Worm (Caenorhabditis elegans) whole organism, early embryonic: ENCODE results near the gene his-1.

ENCODE experiments used
- B0310.2 ChIP-seq: sonication (generic microtip); optimal IDR thresholded peaks from 2 replicates; lab custom pipeline; 2016; ENCODE audit warnings: mild to moderate bottlenecking, missing genetic modification characterization, missing compliant biosample characterization
- F13C5.2 ChIP-seq: sonication (generic microtip); optimal IDR thresholded peaks from 2 replicates; lab custom pipeline; 2017; ENCODE audit warnings: mild to moderate bottlenecking, missing genetic modification characterization, inconsistent platforms, missing compliant biosample characterization
- aly-1 ChIP-seq: sonication (generic microtip); optimal IDR thresholded peaks from 2 replicates; lab custom pipeline; 2016; ENCODE audit warnings: missing genetic modification characterization, missing compliant biosample characterization
- ama-1 ChIP-seq: fragments of 150-350 bp; optimal IDR thresholded peaks from 2 replicates; lab custom pipeline; 2014
- ceh-13 ChIP-seq: fragments of 200-800 bp; sonication (Bioruptor generic); optimal IDR thresholded peaks from 2 replicates; lab custom pipeline; 2018; ENCODE audit warnings: mild to moderate bottlenecking, missing genetic modification characterization, missing compliant biosample characterization
- ceh-36 ChIP-seq: sonication (generic microtip); optimal IDR thresholded peaks from 2 replicates; lab custom pipeline; 2016; ENCODE audit warnings: missing genetic modification characterization, inconsistent platforms, missing compliant biosample characterization
- ets-7 ChIP-seq: sonication (generic microtip); optimal IDR thresholded peaks from 2 replicates; lab custom pipeline; 2016; ENCODE audit warnings: missing genotype, missing genetic modification characterization, missing compliant biosample characterization
- flt-1 ChIP-seq: fragments of 200-800 bp; sonication (Bioruptor generic); IDR thresholded peaks from 2 replicates; pipeline ENCODE4 v1.3.6; 2022; ENCODE audit warnings: missing genetic modification characterization, missing compliant biosample characterization
- hmbx-1 ChIP-seq: sonication (generic microtip); optimal IDR thresholded peaks from 2 replicates; lab custom pipeline; 2016; ENCODE audit warnings: mild to moderate bottlenecking, missing genetic modification characterization, missing compliant biosample characterization
- hmg-4 ChIP-seq: fragments of 200-800 bp; sonication (Bioruptor generic); optimal IDR thresholded peaks from 2 replicates; lab custom pipeline; 2018; ENCODE audit warnings: mild to moderate bottlenecking, missing genetic modification characterization, missing compliant biosample characterization
- hnd-1 ChIP-seq: sonication (generic microtip); optimal IDR thresholded peaks from 2 replicates; lab custom pipeline; 2016; ENCODE audit warnings: missing genetic modification characterization, missing compliant biosample characterization
- pes-1 ChIP-seq: fragments of 200-800 bp; sonication (Bioruptor generic); IDR thresholded peaks from 2 replicates; pipeline ENCODE4 v1.3.6; 2022; ENCODE audit warnings: missing genetic modification reagents, missing genetic modification characterization, missing compliant biosample characterization
- scrt-1 ChIP-seq: fragments of 200-800 bp; sonication (Bioruptor generic); IDR thresholded peaks from 2 replicates; pipeline ENCODE4 v1.3.6; 2022; ENCODE audit warnings: missing genetic modification characterization, missing compliant biosample characterization
- sea-1 ChIP-seq: fragments of 200-800 bp; sonication (Bioruptor generic); conservative IDR thresholded peaks from 2 replicates; pipeline ENCODE4 v1.3.6; 2022; ENCODE audit warnings: missing genetic modification characterization, missing compliant biosample characterization
- tbx-11 ChIP-seq: fragments of 200-800 bp; sonication (Bioruptor generic); IDR thresholded peaks from 2 replicates; pipeline ENCODE4 v1.3.6; 2022; ENCODE audit warnings: missing genetic modification characterization, missing compliant biosample characterization
- tbx-37 ChIP-seq: fragments of 200-800 bp; sonication (Bioruptor generic); conservative IDR thresholded peaks from 2 replicates; pipeline ENCODE4 v1.3.6; 2022; ENCODE audit warnings: missing genetic modification reagents, missing genetic modification characterization, missing compliant biosample characterization
- tra-4 ChIP-seq: sonication (generic microtip); optimal IDR thresholded peaks from 2 replicates; lab custom pipeline; 2017; ENCODE audit warnings: missing genetic modification characterization, missing compliant biosample characterization

The his-1 gene

ce11 chrV:16017671-16018070, 24.6 kb upstream of the his-1 start, which contains the start of gene srx-43:
TSS of gene srx-43 (plus strand) at chrV:16017971.
- TF ChIP-seq ceh-36 (tag; lab: Kevin White, UChicago) (no peak), hmg-4 (GFP tag; lab: Kevin White, UChicago) (no peak), F13C5.2 (no peak), ets-7 (tag; lab: Kevin White, UChicago) (no peak), aly-1 (no peak), hmbx-1 (tag; lab: Kevin White, UChicago) (no peak), hnd-1 (tag; lab: Kevin White, UChicago) (no peak), scrt-1 (GFP tag; lab: Robert Waterston, UW) (no peak), flt-1 (GFP tag; lab: Robert Waterston, UW) (no peak), sea-1 (GFP tag; lab: Robert Waterston, UW) (no peak)

- no peak for TF ChIP-seq hmg-4 (GFP tag; lab: Kevin White, UChicago)
Observed at ce11 chrV:16020042-16020441, 22.3 kb upstream of the his-1 start, which contains the start of gene srx-44. TSS of gene srx-44 (plus strand) at chrV:16020342.

- TF ChIP-seq aly-1 (no peak), tbx-37 (GFP tag; lab: Robert Waterston, UW) (peak; percentile 83)
Observed at ce11 chrV:16022600-16022999, 19.7 kb upstream of the his-1 start.

ce11 chrV:16023051-16023450, 19.3 kb upstream of the his-1 start, which contains the start of gene cwc-15:
TSS of gene cwc-15 (plus strand) at chrV:16023351.
- TF ChIP-seq B0310.2 (tag; lab: Kevin White, UChicago) (no peak), ama-1 (no peak), F13C5.2 (no peak)

- no peak for TF ChIP-seq pes-1 (GFP tag; lab: Robert Waterston, UW)
- TF ChIP-seq hnd-1 (tag; lab: Kevin White, UChicago): no peak
- no peak for TF ChIP-seq tbx-11
- TF ChIP-seq hmbx-1 (tag; lab: Kevin White, UChicago): no peak
- no peak for TF ChIP-seq B0310.2 (tag; lab: Kevin White, UChicago)
- TF ChIP-seq F13C5.2: no peak
- TF ChIP-seq hmg-4 (GFP tag; lab: Kevin White, UChicago): no peak
- no peak for TF ChIP-seq ceh-36 (tag; lab: Kevin White, UChicago)
- TF ChIP-seq tra-4 (tag; lab: Kevin White, UChicago): no peak
- TF ChIP-seq tbx-37 (GFP tag; lab: Robert Waterston, UW): no peak
- no peak for TF ChIP-seq scrt-1 (GFP tag; lab: Robert Waterston, UW)
- TF ChIP-seq sea-1 (GFP tag; lab: Robert Waterston, UW): no peak
- TF ChIP-seq ama-1: no peak
- TF ChIP-seq ceh-13 (GFP tag; lab: Kevin White, UChicago): no peak
- no peak for TF ChIP-seq ets-7 (tag; lab: Kevin White, UChicago)
- TF ChIP-seq aly-1: no peak
- TF ChIP-seq flt-1 (GFP tag; lab: Robert Waterston, UW): no peak
Observed at ce11 chrV:16023559-16023958, 18.8 kb upstream of the his-1 start.

ce11 chrV:16024300-16024699, 18.0 kb upstream of the his-1 start, which contains the start of gene T10C6.6:
TSS of gene T10C6.6 (plus strand) at chrV:16024326.
- TF ChIP-seq flt-1 (GFP tag; lab: Robert Waterston, UW) (no peak), tra-4 (tag; lab: Kevin White, UChicago) (no peak), ceh-13 (GFP tag; lab: Kevin White, UChicago) (no peak), hnd-1 (tag; lab: Kevin White, UChicago) (no peak), aly-1 (no peak), hmg-4 (GFP tag; lab: Kevin White, UChicago) (no peak), pes-1 (GFP tag; lab: Robert Waterston, UW) (no peak), ets-7 (tag; lab: Kevin White, UChicago) (no peak), sea-1 (GFP tag; lab: Robert Waterston, UW) (no peak), hmbx-1 (tag; lab: Kevin White, UChicago) (no peak)

- TF ChIP-seq ama-1 (no peak), pes-1 (GFP tag; lab: Robert Waterston, UW) (no peak)
Observed at ce11 chrV:16024917-16025316, 17.4 kb upstream of the his-1 start.

- TF ChIP-seq hmg-4 (GFP tag; lab: Kevin White, UChicago) (no peak), tra-4 (tag; lab: Kevin White, UChicago) (no peak), hmbx-1 (tag; lab: Kevin White, UChicago) (no peak), ceh-13 (GFP tag; lab: Kevin White, UChicago) (no peak), tbx-37 (GFP tag; lab: Robert Waterston, UW) (no peak), ama-1 (no peak), scrt-1 (GFP tag; lab: Robert Waterston, UW) (no peak), pes-1 (GFP tag; lab: Robert Waterston, UW) (no peak), sea-1 (GFP tag; lab: Robert Waterston, UW) (no peak), F13C5.2 (no peak), B0310.2 (tag; lab: Kevin White, UChicago) (no peak), tbx-11 (no peak), ceh-36 (tag; lab: Kevin White, UChicago) (no peak), aly-1 (no peak), flt-1 (GFP tag; lab: Robert Waterston, UW) (no peak), ets-7 (tag; lab: Kevin White, UChicago) (no peak), hnd-1 (tag; lab: Kevin White, UChicago) (no peak)
Observed at ce11 chrV:16029237-16029636, 13.1 kb upstream of the his-1 start.
